Worm (Caenorhabditis elegans) whole organism, late embryonic: ENCODE measurements around the gene Y82E9BL.3.
A peak's percentile ranks its signal among the peaks of the same experiment; 100 is the strongest.

ENCODE experiments used
- C08G9.2 ChIP-seq: sonication (generic microtip); optimal IDR thresholded peaks from 2 replicates; lab custom pipeline; 2016; ENCODE audit warnings: mild to moderate bottlenecking, missing genetic modification characterization, moderate library complexity, missing compliant biosample characterization
- C38D4.7 ChIP-seq: fragments of 200-800 bp; sonication (Bioruptor generic); optimal IDR thresholded peaks from 2 replicates; lab custom pipeline; 2018; ENCODE audit warnings: mild to moderate bottlenecking, missing genetic modification characterization, moderate library complexity, missing compliant biosample characterization
- K02D7.2 ChIP-seq: sonication (generic microtip); optimal IDR thresholded peaks from 2 replicates; lab custom pipeline; 2017; ENCODE audit warnings: mild to moderate bottlenecking, missing genetic modification characterization, missing compliant biosample characterization
- K09A11.1 ChIP-seq: sonication (generic microtip); optimal IDR thresholded peaks from 2 replicates; lab custom pipeline; 2017; ENCODE audit warnings: antibody characterized with exemption, mild to moderate bottlenecking, missing genetic modification characterization, missing compliant biosample characterization; ENCODE audit not compliant: insufficient read depth
- Y22D7AL.16 ChIP-seq: sonication (generic microtip); optimal IDR thresholded peaks from 2 replicates; lab custom pipeline; 2016; ENCODE audit warnings: missing genetic modification characterization, missing compliant biosample characterization
- ahr-1 ChIP-seq: sonication (generic microtip); optimal IDR thresholded peaks from 2 replicates; lab custom pipeline; 2016; ENCODE audit warnings: missing genetic modification characterization, missing compliant biosample characterization
- ceh-19 ChIP-seq: fragments of 200-800 bp; sonication (Bioruptor generic); optimal IDR thresholded peaks from 2 replicates; lab custom pipeline; 2018; ENCODE audit warnings: mild to moderate bottlenecking, missing genetic modification characterization, missing compliant biosample characterization
- ceh-22 ChIP-seq: sonication (generic microtip); optimal IDR thresholded peaks from 2 replicates; lab custom pipeline; 2017; ENCODE audit warnings: missing biosample characterization, missing genetic modification characterization
- ceh-31 ChIP-seq: sonication (generic microtip); optimal IDR thresholded peaks from 2 replicates; lab custom pipeline; 2016; ENCODE audit warnings: missing genetic modification characterization, missing compliant biosample characterization
- ceh-34 ChIP-seq: sonication (generic microtip); optimal IDR thresholded peaks from 2 replicates; lab custom pipeline; 2016; ENCODE audit warnings: mild to moderate bottlenecking, missing genetic modification characterization, missing compliant biosample characterization
- ceh-45 ChIP-seq: fragments of 200-800 bp; sonication (Bioruptor generic); IDR thresholded peaks from 2 replicates; pipeline ENCODE4 v1.3.6; 2022; ENCODE audit warnings: missing genetic modification reagents, missing genetic modification characterization, missing compliant biosample characterization
- ceh-6 ChIP-seq: fragments of 200-800 bp; sonication (Bioruptor generic); optimal IDR thresholded peaks from 2 replicates; lab custom pipeline; 2018; ENCODE audit warnings: mild to moderate bottlenecking, missing genetic modification characterization, missing compliant biosample characterization
- ceh-9 ChIP-seq: sonication (generic microtip); optimal IDR thresholded peaks from 2 replicates; lab custom pipeline; 2016; ENCODE audit warnings: mild to moderate bottlenecking, missing genetic modification characterization, inconsistent platforms, missing compliant biosample characterization
- che-1 ChIP-seq: sonication (generic microtip); optimal IDR thresholded peaks from 2 replicates; lab custom pipeline; 2016; ENCODE audit warnings: mild to moderate bottlenecking, missing genetic modification characterization, missing compliant biosample characterization
- dmd-4 ChIP-seq: sonication (generic microtip); optimal IDR thresholded peaks from 2 replicates; lab custom pipeline; 2016; ENCODE audit warnings: borderline replicate concordance, missing genetic modification characterization, missing compliant biosample characterization
- elt-2 ChIP-seq: sonication (generic microtip); optimal IDR thresholded peaks from 2 replicates; lab custom pipeline; 2016; ENCODE audit warnings: missing genetic modification reagents, missing genetic modification characterization, missing compliant biosample characterization
- ets-4 ChIP-seq: sonication (generic microtip); optimal IDR thresholded peaks from 2 replicates; lab custom pipeline; 2016; ENCODE audit warnings: missing genetic modification characterization, missing compliant biosample characterization
- eyg-1 ChIP-seq: sonication (generic microtip); optimal IDR thresholded peaks from 2 replicates; lab custom pipeline; 2016; ENCODE audit warnings: missing genotype, missing genetic modification characterization, missing compliant biosample characterization
- fax-1 ChIP-seq: sonication (generic microtip); optimal IDR thresholded peaks from 2 replicates; lab custom pipeline; 2016; ENCODE audit warnings: missing genotype, missing genetic modification characterization, missing compliant biosample characterization
- fkh-6 ChIP-seq: sonication (generic microtip); optimal IDR thresholded peaks from 2 replicates; lab custom pipeline; 2016; ENCODE audit warnings: missing genetic modification characterization, missing compliant biosample characterization
- gmeb-2 ChIP-seq: sonication (generic microtip); optimal IDR thresholded peaks from 2 replicates; lab custom pipeline; 2016; ENCODE audit warnings: missing genetic modification characterization, inconsistent platforms, missing compliant biosample characterization
- hlh-13 ChIP-seq: fragments of 200-800 bp; sonication (Bioruptor generic); optimal IDR thresholded peaks from 2 replicates; lab custom pipeline; 2018; ENCODE audit warnings: mild to moderate bottlenecking, missing genetic modification characterization, missing compliant biosample characterization
- hlh-30 ChIP-seq: sonication (generic microtip); optimal IDR thresholded peaks from 2 replicates; lab custom pipeline; 2017; ENCODE audit warnings: antibody characterized with exemption, missing genetic modification characterization, missing compliant biosample characterization; ENCODE audit not compliant: insufficient read depth
- hlh-6 ChIP-seq: sonication (generic microtip); optimal IDR thresholded peaks from 2 replicates; lab custom pipeline; 2016; ENCODE audit warnings: missing genotype, missing genetic modification characterization, missing compliant biosample characterization
- lin-11 ChIP-seq: fragments of 200-800 bp; sonication (Bioruptor generic); optimal IDR thresholded peaks from 2 replicates; lab custom pipeline; 2018; ENCODE audit warnings: mild to moderate bottlenecking, missing genetic modification characterization, missing compliant biosample characterization
- madf-2 ChIP-seq: sonication (generic microtip); optimal IDR thresholded peaks from 2 replicates; lab custom pipeline; 2017; ENCODE audit warnings: missing genetic modification characterization, missing compliant biosample characterization
- pat-9 ChIP-seq: fragments of 200-800 bp; sonication (Bioruptor generic); optimal IDR thresholded peaks from 2 replicates; lab custom pipeline; 2018; ENCODE audit warnings: mild to moderate bottlenecking, missing genetic modification characterization, moderate library complexity, missing compliant biosample characterization
- pha-4 ChIP-seq: fragments of 150-350 bp; optimal IDR thresholded peaks from 2 replicates; lab custom pipeline; 2018; ENCODE audit warnings: missing biosample characterization, missing genetic modification reagents, missing genetic modification characterization
- pqm-1 ChIP-seq: sonication (generic microtip); optimal IDR thresholded peaks from 2 replicates; lab custom pipeline; 2016; ENCODE audit warnings: missing genetic modification characterization, missing compliant biosample characterization
- ref-2 ChIP-seq: sonication (generic microtip); optimal IDR thresholded peaks from 2 replicates; lab custom pipeline; 2016; ENCODE audit warnings: missing genetic modification characterization, missing compliant biosample characterization
- rnt-1 ChIP-seq: sonication (generic microtip); optimal IDR thresholded peaks from 2 replicates; lab custom pipeline; 2016; ENCODE audit warnings: missing genetic modification characterization, missing compliant biosample characterization
- sdc-2 ChIP-seq: sonication (generic microtip); optimal IDR thresholded peaks from 2 replicates; lab custom pipeline; 2016; ENCODE audit warnings: missing genotype, missing genetic modification characterization, missing compliant biosample characterization
- sox-2 ChIP-seq: fragments of 200-800 bp; sonication (Bioruptor generic); IDR thresholded peaks from 2 replicates; pipeline ENCODE4 v1.3.6; 2022; ENCODE audit warnings: missing genetic modification reagents, missing genetic modification characterization, missing compliant biosample characterization
- sox-4 ChIP-seq: sonication (generic microtip); optimal IDR thresholded peaks from 2 replicates; lab custom pipeline; 2017; ENCODE audit warnings: mild to moderate bottlenecking, missing genetic modification characterization, inconsistent platforms, missing compliant biosample characterization
- syd-9 ChIP-seq: sonication (generic microtip); optimal IDR thresholded peaks from 2 replicates; lab custom pipeline; 2016; ENCODE audit warnings: mild to moderate bottlenecking, missing genetic modification characterization, moderate library complexity, missing compliant biosample characterization
- tbx-2 ChIP-seq: sonication (generic microtip); optimal IDR thresholded peaks from 2 replicates; lab custom pipeline; 2016; ENCODE audit warnings: missing genetic modification characterization, missing compliant biosample characterization
- tbx-7 ChIP-seq: sonication (generic microtip); optimal IDR thresholded peaks from 2 replicates; lab custom pipeline; 2016; ENCODE audit warnings: missing genotype, missing genetic modification characterization, missing compliant biosample characterization
- ttx-3 ChIP-seq: sonication (generic microtip); optimal IDR thresholded peaks from 2 replicates; lab custom pipeline; 2016; ENCODE audit warnings: missing genetic modification reagents, missing genetic modification characterization, missing compliant biosample characterization
- unc-55 ChIP-seq: sonication (generic microtip); optimal IDR thresholded peaks from 2 replicates; lab custom pipeline; 2017; ENCODE audit warnings: missing biosample characterization, missing genetic modification reagents, missing genetic modification characterization
- unc-86 ChIP-seq: sonication (generic microtip); optimal IDR thresholded peaks from 2 replicates; lab custom pipeline; 2016; ENCODE audit warnings: missing genetic modification characterization, missing compliant biosample characterization
- ztf-16 ChIP-seq: sonication (generic microtip); optimal IDR thresholded peaks from 2 replicates; lab custom pipeline; 2017; ENCODE audit warnings: missing genetic modification characterization, missing compliant biosample characterization

The Y82E9BL.3 gene

DNA sequence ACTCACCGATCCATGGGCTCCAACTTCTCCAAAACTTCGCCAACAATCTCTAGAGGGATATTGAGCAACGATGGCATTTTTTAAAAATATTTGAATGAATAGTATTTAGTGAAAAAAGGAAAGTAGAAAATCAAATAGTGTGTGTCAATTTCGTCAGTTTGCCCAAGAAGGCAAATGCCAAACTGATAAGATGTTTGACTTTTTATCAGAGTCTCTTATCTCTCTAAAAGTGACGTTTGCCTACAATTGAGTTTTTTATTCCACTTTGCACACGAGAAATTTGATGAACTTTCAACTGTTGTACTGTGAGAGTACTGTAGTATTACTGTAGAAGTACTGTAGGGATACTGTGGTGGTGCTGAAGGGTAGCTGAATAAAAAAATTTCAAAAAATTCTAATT, 27.1 kb downstream of the Y82E9BL.3 start:
- TF ChIP-seq elt-2 (peak; percentile 91), ceh-45 (GFP tag; lab: Robert Waterston, UW) (no peak)
- TF ChIP-seq, all 69 proteins: peak for 1

DNA sequence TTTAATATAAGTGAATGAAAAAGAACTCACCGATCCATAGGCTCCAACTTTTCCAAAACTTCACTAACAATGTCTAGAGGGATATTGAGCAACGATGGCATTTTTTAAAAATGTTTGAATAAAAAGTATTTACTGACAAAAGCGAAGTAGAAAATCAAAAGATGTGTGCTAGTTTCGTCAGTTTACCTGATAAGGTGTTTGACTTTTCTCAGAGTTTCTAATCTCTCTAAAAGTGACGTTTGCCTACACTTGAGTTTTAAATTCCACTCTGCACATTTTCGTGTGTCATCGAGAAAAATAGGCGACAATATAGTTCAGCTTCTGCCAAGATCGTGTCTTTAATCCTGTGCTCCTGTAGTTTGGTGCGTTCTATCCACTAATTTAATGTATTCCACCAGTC, 29.1 kb downstream of the Y82E9BL.3 start, which contains the start of gene fbxa-15:
TSS of gene fbxa-15 (minus strand) at position 101 of the 400 bp plus-strand sequence.
- TF ChIP-seq ceh-31 (tag; lab: Kevin White, UChicago) (no peak), sdc-2 (tag; lab: Kevin White, UChicago) (no peak), hlh-13 (GFP tag; lab: Kevin White, UChicago) (no peak), C08G9.2 (tag; lab: Kevin White, UChicago) (no peak), unc-55 (no peak), ceh-9 (no peak), syd-9 (no peak), eyg-1 (no peak), dmd-4 (no peak), ceh-6 (GFP tag; lab: Kevin White, UChicago) (no peak), tbx-7 (tag; lab: Kevin White, UChicago) (no peak), ceh-34 (tag; lab: Kevin White, UChicago) (no peak)

DNA sequence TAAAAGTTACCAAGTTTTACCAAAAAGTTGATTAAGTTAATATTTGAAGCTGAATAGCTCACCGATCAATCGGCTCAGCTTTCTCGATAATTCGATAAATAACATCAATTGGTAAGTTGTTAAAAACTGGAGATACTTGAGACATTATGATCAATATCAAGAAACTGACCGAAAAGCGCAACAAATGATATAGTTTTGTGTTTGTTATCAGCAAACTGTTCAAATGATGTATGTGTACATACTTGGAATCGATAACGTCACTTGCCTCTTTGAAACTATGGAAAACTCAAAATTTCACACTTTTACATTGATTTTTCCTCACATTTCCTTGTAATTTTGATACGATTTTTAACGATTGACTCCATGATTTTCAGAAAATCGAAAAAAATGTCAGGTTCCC, 35.6 kb downstream of the Y82E9BL.3 start, which contains the start of the genes fbxa-80 and fbxa-19:
TSS of gene fbxa-80 (minus strand) at position 173 of the 400 bp plus-strand sequence.
TSS of gene fbxa-19 (plus strand) at position 364 of the 400 bp plus-strand sequence.
- no peak for TF ChIP-seq madf-2 (tag; lab: Kevin White, UChicago)
- no peak for TF ChIP-seq C38D4.7 (GFP tag; lab: Kevin White, UChicago)
- TF ChIP-seq pat-9 (tag; lab: Kevin White, UChicago): no peak

DNA sequence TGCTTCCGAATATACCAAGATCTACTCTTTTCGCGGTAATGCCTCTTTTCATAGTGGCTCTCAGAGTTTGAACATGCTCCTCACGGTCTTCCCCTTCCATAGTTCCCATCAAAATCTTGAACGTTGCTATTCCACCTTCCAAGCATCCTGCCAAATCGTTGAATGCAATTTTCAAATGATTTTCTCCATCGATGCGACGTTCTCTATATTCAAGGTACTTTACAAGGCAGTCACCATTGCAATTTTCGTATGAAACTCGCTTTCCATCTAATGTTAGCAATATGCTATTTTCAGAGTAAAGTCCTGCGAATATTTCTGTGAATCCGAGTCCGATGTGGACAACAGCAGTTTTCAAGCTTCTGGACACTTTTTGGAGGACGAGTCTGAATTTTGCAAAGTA, 36.4 kb downstream of the Y82E9BL.3 start:
- TF ChIP-seq ref-2 (tag; lab: Kevin White, UChicago) (no peak), lin-11 (no peak), dmd-4 (no peak)

DNA sequence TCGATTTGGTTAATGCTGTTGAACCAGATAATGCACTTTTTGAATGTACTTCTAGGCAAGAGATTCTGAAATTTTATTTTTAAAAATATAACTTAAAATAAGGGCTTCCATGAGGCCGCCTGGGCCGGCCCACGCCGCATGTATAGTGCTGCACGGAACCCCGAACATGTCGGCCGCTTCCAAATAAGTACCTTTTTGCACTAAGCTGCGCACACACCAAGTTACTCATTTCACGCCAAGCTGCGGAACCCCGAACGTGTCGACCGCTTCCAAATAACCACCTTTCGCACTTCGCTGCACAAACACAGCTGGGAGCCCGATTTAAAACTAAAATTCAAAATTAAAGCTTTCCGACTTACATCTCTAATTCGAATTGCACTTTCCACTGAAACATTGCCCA, 39.3 kb downstream of the Y82E9BL.3 start:
- TF ChIP-seq tbx-7 (tag; lab: Kevin White, UChicago) (no peak), rnt-1 (tag; lab: Kevin White, UChicago) (no peak), ets-4 (tag; lab: Kevin White, UChicago) (no peak), tbx-2 (no peak), lin-11 (no peak), ceh-19 (GFP tag; lab: Kevin White, UChicago) (no peak), K09A11.1 (tag; lab: Kevin White, UChicago) (no peak), gmeb-2 (tag; lab: Kevin White, UChicago) (no peak), ceh-9 (no peak), unc-86 (tag; lab: Kevin White, UChicago) (no peak), pqm-1 (tag; lab: Kevin White, UChicago) (no peak), fax-1 (no peak), pha-4 (tag; lab: Kevin White, UChicago) (no peak), ahr-1 (tag; lab: Kevin White, UChicago) (no peak), sox-4 (tag; lab: Kevin White, UChicago) (no peak), hlh-13 (GFP tag; lab: Kevin White, UChicago) (no peak), hlh-6 (tag; lab: Kevin White, UChicago) (no peak)

DNA sequence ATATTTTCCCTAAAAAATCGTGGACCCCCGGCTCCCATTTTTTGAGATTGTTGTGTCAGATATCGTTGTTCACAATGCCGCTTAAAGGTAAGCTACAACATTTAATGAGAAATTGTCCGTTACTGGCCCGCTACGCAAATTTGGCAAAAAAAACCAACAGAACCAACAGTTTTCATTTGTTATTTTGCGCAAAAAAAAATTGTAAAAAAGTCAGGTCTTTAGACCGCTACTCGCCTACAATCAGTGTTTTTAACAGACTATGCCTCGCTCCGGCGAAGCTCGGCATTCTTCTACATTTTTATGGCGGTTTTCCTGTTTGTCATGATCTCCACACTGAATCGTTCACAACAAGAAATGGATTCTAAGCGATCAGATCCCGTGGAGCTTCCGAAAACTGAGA, 41.8 kb downstream of the Y82E9BL.3 start, which contains the start of gene Y82E9BL.12:
TSS of gene Y82E9BL.12 (plus strand) at position 301 of the 400 bp plus-strand sequence.
- TF ChIP-seq dmd-4 (no peak), ztf-16 (no peak), che-1 (no peak), Y22D7AL.16 (tag; lab: Kevin White, UChicago) (no peak), K02D7.2 (no peak), gmeb-2 (tag; lab: Kevin White, UChicago) (no peak), ttx-3 (no peak), hlh-13 (GFP tag; lab: Kevin White, UChicago) (no peak), sox-2 (no peak), hlh-30 (tag; lab: Kevin White, UChicago) (no peak), ceh-9 (no peak), sox-4 (tag; lab: Kevin White, UChicago) (no peak), elt-2 (no peak), fkh-6 (tag; lab: Kevin White, UChicago) (no peak), pat-9 (tag; lab: Kevin White, UChicago) (no peak), fax-1 (no peak), ceh-19 (GFP tag; lab: Kevin White, UChicago) (no peak), lin-11 (no peak), ceh-22 (tag; lab: Kevin White, UChicago) (no peak)
